Worm (Caenorhabditis elegans) whole organism, L2 larva: ENCODE results near the gene srbc-84.

ENCODE experiments used
- C34F6.9 ChIP-seq: fragments of 150-350 bp; optimal IDR thresholded peaks from 2 replicates; lab custom pipeline; 2014; ENCODE audit warnings: missing biosample characterization, missing genetic modification characterization
- F13H6.1 ChIP-seq: sonication (generic microtip); optimal IDR thresholded peaks from 2 replicates; lab custom pipeline; 2016; ENCODE audit warnings: missing genetic modification characterization, missing compliant biosample characterization
- ZK546.5 ChIP-seq: sonication (generic microtip); optimal IDR thresholded peaks from 2 replicates; lab custom pipeline; 2017; ENCODE audit warnings: missing biosample characterization, missing genetic modification characterization
- alr-1 ChIP-seq: fragments of 150-350 bp; optimal IDR thresholded peaks from 2 replicates; lab custom pipeline; 2014; ENCODE audit warnings: missing biosample characterization, missing genetic modification characterization
- aly-2 ChIP-seq: fragments of 150-350 bp; optimal IDR thresholded peaks from 2 replicates; lab custom pipeline; 2014; ENCODE audit warnings: missing biosample characterization, missing genetic modification characterization
- blmp-1 ChIP-seq: sonication (generic microtip); optimal IDR thresholded peaks from 2 replicates; lab custom pipeline; 2017; ENCODE audit warnings: missing genetic modification characterization, mild to moderate bottlenecking, missing compliant biosample characterization, antibody characterized with exemption, moderate library complexity; ENCODE audit not compliant: insufficient read depth
- crh-2 ChIP-seq: sonication (generic microtip); optimal IDR thresholded peaks from 2 replicates; lab custom pipeline; 2017; ENCODE audit warnings: missing biosample characterization, missing genetic modification characterization
- egl-27 ChIP-seq: sonication (generic microtip); optimal IDR thresholded peaks from 3 replicates; lab custom pipeline; 2017; ENCODE audit warnings: missing biosample characterization, missing genetic modification reagents, missing genetic modification characterization
- fos-1 ChIP-seq: fragments of 150-350 bp; optimal IDR thresholded peaks from 2 replicates; lab custom pipeline; 2014; ENCODE audit warnings: missing biosample characterization, missing genetic modification characterization
- gmeb-1 ChIP-seq: fragments of 150-350 bp; optimal IDR thresholded peaks from 2 replicates; lab custom pipeline; 2014; ENCODE audit warnings: missing biosample characterization, missing genetic modification characterization
- lsy-2 ChIP-seq, 2 experiments: fragments of 150-350 bp in 1 of 2; sonication (generic microtip) in 1 of 2; optimal IDR thresholded peaks; 2 replicates each; lab custom pipeline; 2014 to 2017; ENCODE audit warnings: missing biosample characterization in 2 of 2, missing genetic modification characterization in 2 of 2
- mab-5 ChIP-seq: fragments of 150-350 bp; optimal IDR thresholded peaks from 2 replicates; lab custom pipeline; 2014; ENCODE audit warnings: missing biosample characterization, missing genetic modification characterization
- nhr-10 ChIP-seq: sonication (generic microtip); optimal IDR thresholded peaks from 2 replicates; lab custom pipeline; 2017; ENCODE audit warnings: missing biosample characterization, missing genetic modification characterization
- nhr-11 ChIP-seq: fragments of 150-350 bp; optimal IDR thresholded peaks from 2 replicates; lab custom pipeline; 2014; ENCODE audit warnings: missing biosample characterization, missing genetic modification characterization
- nhr-129 ChIP-seq: fragments of 150-350 bp; optimal IDR thresholded peaks from 2 replicates; lab custom pipeline; 2014; ENCODE audit warnings: missing biosample characterization, missing genetic modification characterization
- nhr-23 ChIP-seq: fragments of 150-350 bp; optimal IDR thresholded peaks from 2 replicates; lab custom pipeline; 2014; ENCODE audit warnings: missing biosample characterization, missing genetic modification reagents, missing genetic modification characterization
- nhr-237 ChIP-seq: fragments of 150-350 bp; optimal IDR thresholded peaks from 2 replicates; lab custom pipeline; 2014; ENCODE audit warnings: missing biosample characterization, missing genetic modification characterization
- nhr-25 ChIP-seq: fragments of 150-350 bp; sonication (generic microtip); optimal IDR thresholded peaks from 3 replicates; lab custom pipeline; 2014; ENCODE audit warnings: missing biosample characterization, missing genetic modification characterization
- peb-1 ChIP-seq: fragments of 150-350 bp; optimal IDR thresholded peaks from 2 replicates; lab custom pipeline; 2014; ENCODE audit warnings: missing biosample characterization, missing genetic modification characterization
- skn-1 ChIP-seq: sonication (generic microtip); optimal IDR thresholded peaks from 2 replicates; lab custom pipeline; 2017; ENCODE audit warnings: missing biosample characterization, missing genetic modification characterization
- sma-9 ChIP-seq, 2 experiments: fragments of 150-350 bp in 1 of 2; sonication (generic microtip) in 1 of 2; optimal IDR thresholded peaks; 2 replicates each; lab custom pipeline; 2014 to 2016; ENCODE audit warnings: missing genetic modification characterization in 2 of 2, mild to moderate bottlenecking in 1 of 2, missing biosample characterization in 1 of 2, missing compliant biosample characterization in 1 of 2, missing genetic modification reagents in 1 of 2, moderate library complexity in 1 of 2
- snpc-4 ChIP-seq: fragments of 150-350 bp; optimal IDR thresholded peaks from 2 replicates; lab custom pipeline; 2014; ENCODE audit warnings: missing biosample characterization, missing genetic modification characterization
- unc-39 ChIP-seq: fragments of 150-350 bp; optimal IDR thresholded peaks from 2 replicates; lab custom pipeline; 2014; ENCODE audit warnings: missing biosample characterization, missing genetic modification characterization
- unc-55 ChIP-seq: fragments of 150-350 bp; sonication (generic microtip); optimal IDR thresholded peaks from 3 replicates; lab custom pipeline; 2014; ENCODE audit warnings: missing biosample characterization, missing genetic modification reagents, missing genetic modification characterization
- unc-62 ChIP-seq: fragments of 150-350 bp; optimal IDR thresholded peaks from 2 replicates; lab custom pipeline; 2014; ENCODE audit warnings: missing biosample characterization, missing genetic modification reagents, missing genetic modification characterization
- zag-1 ChIP-seq: fragments of 150-350 bp; optimal IDR thresholded peaks from 2 replicates; lab custom pipeline; 2014; ENCODE audit warnings: missing biosample characterization, missing genetic modification characterization
- ztf-11 ChIP-seq: sonication (generic microtip); optimal IDR thresholded peaks from 2 replicates; lab custom pipeline; 2017; ENCODE audit warnings: missing biosample characterization, missing genetic modification characterization
- ztf-4 ChIP-seq: fragments of 150-350 bp; optimal IDR thresholded peaks from 2 replicates; lab custom pipeline; 2014; ENCODE audit warnings: missing biosample characterization, missing genetic modification characterization

srbc-84 gene

DNA sequence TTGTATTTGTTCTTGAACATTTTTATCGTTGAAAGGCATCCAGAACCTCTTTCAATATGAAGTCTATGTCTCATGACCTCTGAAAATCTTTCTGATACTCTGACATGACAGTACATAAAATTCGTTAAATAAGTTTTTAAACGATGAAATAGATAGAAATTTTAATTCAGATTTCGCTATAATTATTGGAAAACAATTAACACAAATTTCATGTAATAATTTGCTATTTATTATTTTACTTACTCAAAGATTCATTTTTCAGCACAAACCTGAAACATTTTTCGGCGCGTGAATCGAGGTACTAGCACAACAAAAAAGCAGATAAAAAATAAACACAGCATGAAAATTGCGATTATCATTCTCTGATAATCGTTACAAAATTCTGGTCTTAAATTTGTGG is 32.3 kb upstream of the srbc-84 start, which contains the start of gene T13F3.4:
Gene T13F3.4 (minus strand): TSS at position 101 of the 400 bp plus-strand sequence.
- TF ChIP-seq ztf-4 (tag; lab: Kevin White, UChicago): no peak
- no peak for TF ChIP-seq mab-5 (tag; lab: Kevin White, UChicago)
- TF ChIP-seq snpc-4: no peak
- TF ChIP-seq lsy-2 (tag; optimal IDR thresholded peaks at IDR 0.05; lab: Kevin White, UChicago): no peak
- TF ChIP-seq unc-55 (GFP tag; lab: Kevin White, UChicago): no peak
- TF ChIP-seq nhr-129: no peak
- no peak for TF ChIP-seq nhr-23 (tag; lab: Kevin White, UChicago)

DNA sequence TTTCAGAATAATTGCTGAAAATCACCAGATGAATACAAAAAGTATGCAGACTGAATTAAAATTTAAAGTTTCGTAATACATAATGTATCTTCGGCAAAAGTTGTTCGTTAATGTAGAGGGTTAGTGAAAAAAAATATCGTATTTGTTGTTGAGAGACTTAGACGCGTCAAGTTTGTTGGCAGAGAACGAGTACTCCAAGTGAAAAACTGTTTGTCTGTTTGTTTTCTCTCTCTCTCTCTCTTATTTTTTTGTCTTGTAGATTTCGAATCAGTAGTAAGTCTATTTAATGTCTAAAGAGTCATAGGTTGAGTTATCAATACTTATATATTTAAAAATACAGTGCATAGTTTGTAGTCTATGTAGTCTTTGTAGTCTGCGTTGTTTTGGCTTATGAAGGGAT is 29.2 kb upstream of the srbc-84 start, which contains the start of the genes fbxa-2 and T13F3.8:
Gene fbxa-2 (minus strand): TSS at position 101 of the 400 bp plus-strand sequence.
Gene T13F3.8 (plus strand): TSS at position 245 of the 400 bp plus-strand sequence.
- no peak for TF ChIP-seq egl-27 (tag; lab: Kevin White, UChicago)
- TF ChIP-seq ZK546.5 (tag; lab: Kevin White, UChicago): no peak
- no peak for TF ChIP-seq nhr-237 (tag; lab: Kevin White, UChicago)
- TF ChIP-seq fos-1 (tag; lab: Kevin White, UChicago): no peak
- TF ChIP-seq nhr-23 (tag; lab: Kevin White, UChicago): no peak
- TF ChIP-seq nhr-10 (tag; lab: Kevin White, UChicago): no peak
- no peak for TF ChIP-seq nhr-129
- no peak for TF ChIP-seq peb-1 (tag; lab: Kevin White, UChicago)
- TF ChIP-seq lsy-2 (tag; optimal IDR thresholded peaks at IDR 0.05; lab: Kevin White, UChicago): no peak
- TF ChIP-seq zag-1 (tag; lab: Kevin White, UChicago): no peak
- TF ChIP-seq gmeb-1 (tag; lab: Kevin White, UChicago): no peak
- no peak for TF ChIP-seq C34F6.9 (tag; lab: Kevin White, UChicago)
- TF ChIP-seq F13H6.1 (tag; lab: Kevin White, UChicago): no peak

DNA sequence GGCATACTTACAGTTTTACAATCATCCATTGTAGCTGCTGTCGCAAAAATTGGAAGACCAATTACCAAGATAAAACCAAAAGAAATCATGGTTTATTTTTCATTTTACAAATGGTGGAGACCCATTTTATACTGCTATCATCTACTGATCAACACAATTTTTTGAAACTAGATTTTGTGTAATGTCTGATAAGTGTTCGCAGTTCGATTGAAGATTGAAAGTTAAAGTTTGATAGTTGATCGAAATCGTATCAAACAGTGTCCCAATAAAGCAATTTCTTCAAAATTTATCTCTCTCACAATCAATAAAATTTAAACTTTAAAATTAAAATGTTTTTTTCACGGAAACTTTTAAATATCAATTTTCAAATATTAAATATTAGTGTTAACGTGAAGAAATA is 27.6 kb upstream of the srbc-84 start, which contains the start of gene T13F3.6:
Gene T13F3.6 (minus strand): TSS at position 101 of the 400 bp plus-strand sequence.
- TF ChIP-seq zag-1 (tag; lab: Kevin White, UChicago): no peak
- no peak for TF ChIP-seq unc-39 (tag; lab: Kevin White, UChicago)
- TF ChIP-seq skn-1 (tag; lab: Kevin White, UChicago): no peak
- no peak for TF ChIP-seq nhr-25
- no peak for TF ChIP-seq lsy-2 (tag; optimal IDR thresholded peaks at IDR 0.05; lab: Kevin White, UChicago)

DNA sequence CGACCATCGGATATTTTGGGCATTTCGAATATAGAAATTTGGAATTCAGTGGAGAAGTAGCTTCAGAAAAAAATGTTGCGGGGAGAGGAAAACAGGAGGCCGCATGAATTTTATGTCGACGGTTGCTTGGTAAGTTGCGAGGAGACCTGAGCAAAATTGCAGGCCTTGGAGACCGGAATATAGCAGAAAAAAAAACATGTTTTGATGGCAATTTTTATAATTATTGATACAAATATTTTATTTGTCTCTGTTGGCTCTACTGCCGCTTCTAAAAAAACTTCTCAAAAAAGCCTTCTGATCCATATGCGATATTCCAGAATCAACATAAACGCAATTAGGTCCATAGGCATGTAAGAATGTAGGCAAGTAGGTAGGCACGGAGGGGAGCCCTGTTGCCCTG is 23.4 kb upstream of the srbc-84 start, which contains the start of gene pacl-1:
Gene pacl-1 (minus strand): TSS at position 101 of the 400 bp plus-strand sequence.
- TF ChIP-seq nhr-237 (tag; lab: Kevin White, UChicago): no peak
- TF ChIP-seq unc-55 (GFP tag; lab: Kevin White, UChicago): no peak
- no peak for TF ChIP-seq alr-1 (tag; lab: Kevin White, UChicago)
- TF ChIP-seq, all 48 proteins: peak for 0

DNA sequence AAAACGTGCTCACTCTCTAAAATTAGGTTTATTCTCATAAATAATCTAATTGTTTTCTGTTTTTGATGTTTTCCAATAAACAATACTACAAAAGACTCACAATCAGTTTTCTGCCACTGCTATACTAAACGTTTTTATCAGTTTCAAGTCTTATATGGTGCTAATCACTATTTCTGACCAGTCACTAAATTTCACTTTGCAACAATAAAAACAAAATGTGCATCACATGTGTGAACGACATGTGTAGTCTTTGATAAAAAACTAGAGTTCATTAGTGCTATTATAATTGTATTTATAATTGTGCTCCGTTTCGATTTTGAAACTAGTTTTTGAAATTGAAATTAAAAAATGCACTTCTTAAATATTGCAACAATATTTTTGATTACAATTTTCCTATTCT is 20.9 kb upstream of the srbc-84 start, which contains the start of gene cyp-37B1:
Gene cyp-37B1 (plus strand): TSS at position 199 of the 400 bp plus-strand sequence.
- TF ChIP-seq nhr-10 (tag; lab: Kevin White, UChicago) (no peak), crh-2 (tag; lab: Kevin White, UChicago) (peak; percentile 10), sma-9 (GFP tag; optimal IDR thresholded peaks at IDR 0.05; lab: Kevin White, UChicago) (peak; percentile 76), sma-9 (tag; optimal IDR thresholded peaks at IDR 0.05; lab: Kevin White, UChicago) (no peak), aly-2 (tag; lab: Kevin White, UChicago) (no peak), gmeb-1 (tag; lab: Kevin White, UChicago) (peak; percentile 45), nhr-11 (tag; lab: Kevin White, UChicago) (no peak), ztf-4 (tag; lab: Kevin White, UChicago) (no peak), fos-1 (tag; lab: Kevin White, UChicago) (peak; percentile 64), unc-62 (GFP tag; lab: Kevin White, UChicago) (no peak)

DNA sequence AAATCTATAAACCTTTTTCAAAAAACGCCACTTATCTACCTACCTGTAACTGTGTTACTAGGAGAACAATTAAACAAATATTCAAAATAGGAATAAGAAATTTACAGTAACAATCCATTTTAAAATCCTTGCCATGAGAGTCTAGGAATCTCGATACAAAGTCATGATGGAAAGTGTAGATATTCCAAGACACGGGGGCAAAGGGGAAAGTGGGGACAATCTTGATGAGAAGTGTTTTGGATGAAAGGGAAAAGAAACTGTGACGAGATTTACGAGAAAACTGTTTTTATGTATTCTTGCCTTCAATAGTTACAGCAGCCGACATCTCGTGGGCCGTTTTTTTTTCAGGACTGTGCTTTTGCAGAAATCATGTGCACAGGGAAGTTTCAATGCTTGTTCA is 16.6 kb upstream of the srbc-84 start, which contains the start of gene F28G4.2:
Gene F28G4.2 (minus strand): TSS at position 175 of the 400 bp plus-strand sequence.
- TF ChIP-seq ztf-11 (tag; lab: Kevin White, UChicago) (no peak), blmp-1 (tag; lab: Kevin White, UChicago) (peak; percentile 40)
